Worm (Caenorhabditis elegans) whole organism, young adult: ENCODE data around the gene gpr-2.
A peak's percentile ranks its signal among the peaks of the same experiment; 100 is the strongest.

Experiments used
- B0035.1 ChIP-seq: sonication (generic microtip); optimal IDR thresholded peaks from 2 replicates; lab custom pipeline; 2016; ENCODE audit warnings: missing genetic modification characterization, mild to moderate bottlenecking, missing compliant biosample characterization, missing genotype, missing genetic modification reagents
- B0261.1 ChIP-seq: sonication (generic microtip); optimal IDR thresholded peaks from 2 replicates; lab custom pipeline; 2016; ENCODE audit warnings: mild to moderate bottlenecking, missing genetic modification characterization, moderate library complexity, missing compliant biosample characterization
- C06A6.2 ChIP-seq: fragments of 200-800 bp; sonication (Bioruptor generic); conservative IDR thresholded peaks from 2 replicates; pipeline ENCODE4 v1.3.6; 2022; ENCODE audit warnings: missing genetic modification characterization, missing compliant biosample characterization
- C17E4.6 ChIP-seq: fragments of 200-800 bp; sonication (Bioruptor generic); IDR thresholded peaks from 2 replicates; pipeline ENCODE4 v1.3.6; 2022; ENCODE audit warnings: missing genetic modification reagents, missing genetic modification characterization, missing compliant biosample characterization
- F33H1.4 ChIP-seq: fragments of 200-800 bp; sonication (Bioruptor generic); IDR thresholded peaks from 2 replicates; pipeline ENCODE4 v1.3.6; 2022; ENCODE audit warnings: missing genetic modification reagents, missing genetic modification characterization, missing compliant biosample characterization
- F57A8.1 ChIP-seq: fragments of 200-800 bp; sonication (Bioruptor generic); optimal IDR thresholded peaks from 2 replicates; lab custom pipeline; 2018; ENCODE audit warnings: mild to moderate bottlenecking, missing genetic modification characterization, moderate library complexity, missing compliant biosample characterization
- Y53G8AR.9 ChIP-seq: fragments of 200-800 bp; sonication (Bioruptor generic); conservative IDR thresholded peaks from 2 replicates; pipeline ENCODE4 v1.3.6; 2022; ENCODE audit warnings: missing genetic modification reagents, missing genetic modification characterization, missing compliant biosample characterization
- Y56A3A.18 ChIP-seq: fragments of 200-800 bp; sonication (Bioruptor generic); IDR thresholded peaks from 2 replicates; pipeline ENCODE4 v1.3.6; 2022; ENCODE audit warnings: missing genetic modification reagents, missing genetic modification characterization, missing compliant biosample characterization
- Y79H2A.3 ChIP-seq: fragments of 200-800 bp; sonication (Bioruptor generic); conservative IDR thresholded peaks from 2 replicates; pipeline ENCODE4 v1.3.6; 2022; ENCODE audit warnings: missing genetic modification reagents, missing genetic modification characterization, missing compliant biosample characterization
- athp-1 ChIP-seq: sonication (generic microtip); optimal IDR thresholded peaks from 2 replicates; lab custom pipeline; 2017; ENCODE audit warnings: mild to moderate bottlenecking, missing genetic modification characterization, missing compliant biosample characterization
- attf-6 ChIP-seq: fragments of 200-800 bp; sonication (Bioruptor generic); IDR thresholded peaks from 2 replicates; pipeline ENCODE4 v1.3.6; 2022; ENCODE audit warnings: missing genetic modification reagents, missing genetic modification characterization, missing compliant biosample characterization
- ceh-100 ChIP-seq: fragments of 200-800 bp; sonication (Bioruptor generic); IDR thresholded peaks from 2 replicates; pipeline ENCODE4 v1.3.6; 2022; ENCODE audit warnings: missing genetic modification reagents, missing genetic modification characterization, missing compliant biosample characterization
- ceh-79 ChIP-seq: sonication (generic microtip); optimal IDR thresholded peaks from 2 replicates; lab custom pipeline; 2017; ENCODE audit warnings: mild to moderate bottlenecking, missing genetic modification characterization, missing compliant biosample characterization
- die-1 ChIP-seq: sonication (generic microtip); optimal IDR thresholded peaks from 2 replicates; lab custom pipeline; 2016; ENCODE audit warnings: missing genotype, mild to moderate bottlenecking, missing genetic modification characterization, missing compliant biosample characterization
- egl-44 ChIP-seq: fragments of 200-800 bp; sonication (Bioruptor generic); IDR thresholded peaks from 2 replicates; pipeline ENCODE4 v1.3.6; 2022; ENCODE audit warnings: missing genetic modification reagents, missing genetic modification characterization, missing compliant biosample characterization
- egrh-3 ChIP-seq: fragments of 200-800 bp; sonication (Bioruptor generic); IDR thresholded peaks from 2 replicates; pipeline ENCODE4 v1.3.6; 2022; ENCODE audit warnings: missing genetic modification reagents, missing genetic modification characterization, missing compliant biosample characterization
- ekl-4 ChIP-seq: fragments of 200-800 bp; sonication (Bioruptor generic); IDR thresholded peaks from 2 replicates; pipeline ENCODE4 v1.3.6; 2022; ENCODE audit warnings: missing genetic modification reagents, missing genetic modification characterization, missing compliant biosample characterization
- ets-4 ChIP-seq: fragments of 200-800 bp; sonication (Bioruptor generic); optimal IDR thresholded peaks from 2 replicates; lab custom pipeline; 2018; ENCODE audit warnings: mild to moderate bottlenecking, missing genetic modification characterization, missing compliant biosample characterization
- hlh-26 ChIP-seq: fragments of 200-800 bp; sonication (Bioruptor generic); conservative IDR thresholded peaks from 2 replicates; pipeline ENCODE4 v1.3.6; 2022; ENCODE audit warnings: missing genetic modification reagents, missing genetic modification characterization, missing compliant biosample characterization
- hmg-1.2 ChIP-seq: fragments of 200-800 bp; sonication (Bioruptor generic); IDR thresholded peaks from 2 replicates; pipeline ENCODE4 v1.3.6; 2022; ENCODE audit warnings: missing genetic modification reagents, missing genetic modification characterization, missing compliant biosample characterization
- hrde-1 ChIP-seq: sonication (generic microtip); optimal IDR thresholded peaks from 2 replicates; lab custom pipeline; 2016; ENCODE audit warnings: missing genetic modification characterization, mild to moderate bottlenecking, missing compliant biosample characterization, moderate library complexity, missing genotype, missing genetic modification reagents, borderline replicate concordance
- lag-1 ChIP-seq: fragments of 200-800 bp; sonication (Bioruptor generic); IDR thresholded peaks from 2 replicates; pipeline ENCODE4 v1.3.6; 2022; ENCODE audit warnings: missing genetic modification reagents, missing genetic modification characterization, missing compliant biosample characterization
- lin-35 ChIP-seq, 3 experiments: fragments of 150-350 bp in 2 of 3; sonication (generic microtip) in 1 of 3; optimal IDR thresholded peaks; 2 replicates each; lab custom pipeline; 2014 to 2018; ENCODE audit warnings: missing biosample characterization in 3 of 3, missing genetic modification characterization in 3 of 3, missing genetic modification reagents in 3 of 3
- madf-8 ChIP-seq: fragments of 200-800 bp; sonication (Bioruptor generic); conservative IDR thresholded peaks from 2 replicates; pipeline ENCODE4 v1.3.6; 2022; ENCODE audit warnings: missing genetic modification reagents, missing genetic modification characterization, missing compliant biosample characterization
- mel-28 ChIP-seq: sonication (generic microtip); optimal IDR thresholded peaks from 2 replicates; lab custom pipeline; 2016; ENCODE audit warnings: borderline replicate concordance, mild to moderate bottlenecking, missing genetic modification characterization, missing compliant biosample characterization
- nfya-1 ChIP-seq: sonication (generic microtip); optimal IDR thresholded peaks from 2 replicates; lab custom pipeline; 2017; ENCODE audit warnings: antibody characterized with exemption, missing compliant biosample characterization, missing genetic modification characterization, borderline replicate concordance; ENCODE audit not compliant: insufficient read depth
- nfyb-1 ChIP-seq: fragments of 200-800 bp; sonication (Bioruptor generic); IDR thresholded peaks from 2 replicates; pipeline ENCODE4 v1.3.6; 2022; ENCODE audit warnings: missing genetic modification reagents, missing genetic modification characterization, missing compliant biosample characterization
- nhr-120 ChIP-seq: fragments of 200-800 bp; sonication (Bioruptor generic); IDR thresholded peaks from 2 replicates; pipeline ENCODE4 v1.3.6; 2022; ENCODE audit warnings: missing genetic modification characterization, missing compliant biosample characterization
- nhr-27 ChIP-seq: fragments of 200-800 bp; sonication (Bioruptor generic); optimal IDR thresholded peaks from 2 replicates; lab custom pipeline; 2018; ENCODE audit warnings: mild to moderate bottlenecking, missing genetic modification characterization, moderate library complexity, missing compliant biosample characterization
- nhr-80 ChIP-seq: sonication (generic microtip); optimal IDR thresholded peaks from 2 replicates; lab custom pipeline; 2016; ENCODE audit warnings: missing genetic modification characterization, missing compliant biosample characterization
- nhr-90 ChIP-seq: sonication (generic microtip); optimal IDR thresholded peaks from 2 replicates; lab custom pipeline; 2016; ENCODE audit warnings: missing genotype, mild to moderate bottlenecking, missing genetic modification characterization, missing compliant biosample characterization
- pha-4 ChIP-seq: fragments of 150-350 bp; sonication (generic microtip); optimal IDR thresholded peaks from 2 replicates; lab custom pipeline; 2014; ENCODE audit warnings: missing biosample characterization, missing genetic modification reagents, missing genetic modification characterization
- rec-8 ChIP-seq, 2 experiments: sonication (generic microtip); optimal IDR thresholded peaks; 2 replicates each; lab custom pipeline; 2016; ENCODE audit warnings: mild to moderate bottlenecking in 2 of 2, missing genetic modification characterization in 2 of 2, missing genetic modification reagents in 2 of 2, missing genotype in 2 of 2, missing biosample characterization in 1 of 2, missing compliant biosample characterization in 1 of 2, moderate library complexity in 1 of 2
- snpc-1.1 ChIP-seq: sonication (generic microtip); optimal IDR thresholded peaks from 2 replicates; lab custom pipeline; 2017; ENCODE audit warnings: missing genetic modification characterization, mild to moderate bottlenecking, missing compliant biosample characterization, antibody characterized with exemption, moderate library complexity, missing genotype, missing genetic modification reagents; ENCODE audit not compliant: insufficient read depth
- snpc-4 ChIP-seq, 5 experiments: fragments of 150-350 bp in 1 of 5; sonication (generic microtip) in 4 of 5; optimal IDR thresholded peaks; 2 replicates each; lab custom pipeline; 2014 to 2018; ENCODE audit warnings: missing genetic modification characterization in 5 of 5, missing biosample characterization in 3 of 5, antibody characterized with exemption in 2 of 5, mild to moderate bottlenecking in 2 of 5, missing compliant biosample characterization in 2 of 5, missing genotype in 2 of 5, moderate library complexity in 2 of 5, missing genetic modification reagents in 1 of 5
- tbx-9 ChIP-seq: sonication (generic microtip); optimal IDR thresholded peaks from 2 replicates; lab custom pipeline; 2016; ENCODE audit warnings: borderline replicate concordance, missing genetic modification characterization, inconsistent platforms, missing compliant biosample characterization
- unc-62 ChIP-seq: fragments of 150-350 bp; optimal IDR thresholded peaks from 2 replicates; lab custom pipeline; 2014; ENCODE audit warnings: missing biosample characterization, missing genetic modification reagents, missing genetic modification characterization
- zfh-2 ChIP-seq: fragments of 200-800 bp; sonication (Bioruptor generic); conservative IDR thresholded peaks from 2 replicates; pipeline ENCODE4 v1.3.6; 2022; ENCODE audit warnings: missing genetic modification reagents, missing genetic modification characterization, missing compliant biosample characterization
- ztf-22 ChIP-seq: fragments of 200-800 bp; sonication (Bioruptor generic); optimal IDR thresholded peaks from 2 replicates; lab custom pipeline; 2018; ENCODE audit warnings: mild to moderate bottlenecking, missing genetic modification characterization, moderate library complexity, missing compliant biosample characterization
- ztf-28 ChIP-seq: fragments of 200-800 bp; sonication (Bioruptor generic); IDR thresholded peaks from 2 replicates; pipeline ENCODE4 v1.3.6; 2022; ENCODE audit warnings: missing genetic modification reagents, missing genetic modification characterization, missing compliant biosample characterization

gpr-2 gene

DNA sequence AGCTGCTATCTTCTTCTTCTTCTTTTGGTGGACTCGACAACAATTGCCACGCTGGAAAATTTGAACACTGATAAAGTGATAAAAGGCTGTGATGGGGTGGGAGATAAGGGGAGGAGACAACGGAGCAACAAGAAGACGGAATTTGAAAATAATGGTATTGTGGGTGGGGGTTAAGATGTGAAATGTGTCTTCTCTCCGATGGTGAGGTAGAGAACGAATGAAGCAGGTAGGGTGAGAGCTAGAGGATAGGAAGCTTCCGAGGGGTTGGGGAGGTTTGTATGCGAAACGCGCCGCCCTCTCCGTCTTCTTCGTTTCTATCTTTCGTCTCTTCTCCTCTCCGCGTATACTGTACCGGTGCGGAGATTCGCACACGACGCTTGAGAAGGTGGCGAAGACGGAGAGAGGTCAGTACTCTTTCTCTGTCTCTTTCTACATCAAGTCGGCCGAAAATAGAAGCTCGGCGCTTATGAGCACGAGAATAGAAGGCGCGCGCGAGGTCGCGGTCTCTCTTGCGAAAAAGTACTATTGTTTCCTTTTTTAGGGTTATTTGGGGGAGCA is 37.5 kb downstream of the gpr-2 start, which contains the start of gene chtb-1:
Gene chtb-1 (minus strand): TSS at position 51 of the 558 bp plus-strand sequence.
- peak; percentile 61; the same call in 1 of the 2 replicates for TF ChIP-seq zfh-2 (GFP tag; lab: Robert Waterston, UW)
- 0 out of 2 replicates have a peak, but pooled peaks have one; percentile 5 for TF ChIP-seq ztf-28 (GFP tag; lab: Robert Waterston, UW)
- no peak for TF ChIP-seq B0261.1

DNA sequence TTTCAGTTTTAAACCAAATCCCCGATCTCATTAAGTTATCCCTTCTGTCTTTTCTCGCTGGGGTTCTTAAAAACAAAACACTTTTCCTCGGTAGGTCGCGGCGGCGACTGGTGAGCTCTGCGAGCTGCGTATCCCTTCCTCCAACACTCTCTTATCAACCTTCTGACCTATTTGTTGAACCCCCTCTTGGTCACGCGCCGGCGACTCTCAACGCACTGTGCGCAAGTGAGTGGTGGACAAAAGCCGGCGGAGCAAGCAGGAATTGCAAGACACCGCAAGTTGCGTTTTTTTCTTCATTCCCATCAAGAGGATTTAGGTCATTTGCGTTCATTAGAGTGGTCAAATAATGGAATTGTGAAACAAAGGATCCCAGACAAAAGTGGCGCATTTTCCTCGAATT is 39.1 kb downstream of the gpr-2 start:
- TF ChIP-seq lin-35 (GFP tag; optimal IDR thresholded peaks at IDR 0.05; lab: Kevin White, UChicago) (no peak), nfya-1 (tag; lab: Kevin White, UChicago) (no peak), egl-44 (GFP tag; lab: Robert Waterston, UW) (no peak), zfh-2 (GFP tag; lab: Robert Waterston, UW) (peak; percentile 71), hrde-1 (no peak), F33H1.4 (GFP tag; lab: Robert Waterston, UW) (no peak), athp-1 (tag; lab: Kevin White, UChicago) (no peak), nfyb-1 (no peak), hmg-1.2 (GFP tag; lab: Robert Waterston, UW) (peak; percentile 46; the same call in 1 of the 2 replicates), B0035.1 (tag; lab: Kevin White, UChicago) (no peak), ceh-100 (GFP tag; lab: Robert Waterston, UW) (no peak), ekl-4 (GFP tag; lab: Robert Waterston, UW) (no peak), pha-4 (tag; lab: Kevin White, UChicago) (no peak)

- TF ChIP-seq nhr-27 (no peak), ets-4 (no peak), unc-62 (GFP tag; lab: Kevin White, UChicago) (no peak), Y79H2A.3 (no peak), zfh-2 (GFP tag; lab: Robert Waterston, UW) (0 out of 2 replicates have a peak, but pooled peaks have one; percentile 48)
These were observed 46.2 kb downstream of the gpr-2 start for ce11 chrIII:9346722-9347121.

ce11 chrIII:9346114-9346513 is 46.9 kb downstream of the gpr-2 start:
- TF ChIP-seq die-1 (no peak), snpc-1.1 (tag; lab: Kevin White, UChicago) (no peak), ztf-22 (GFP tag; lab: Kevin White, UChicago) (no peak), tbx-9 (no peak), attf-6 (GFP tag; lab: Robert Waterston, UW) (no peak), C17E4.6 (no peak), C06A6.2 (no peak)

DNA sequence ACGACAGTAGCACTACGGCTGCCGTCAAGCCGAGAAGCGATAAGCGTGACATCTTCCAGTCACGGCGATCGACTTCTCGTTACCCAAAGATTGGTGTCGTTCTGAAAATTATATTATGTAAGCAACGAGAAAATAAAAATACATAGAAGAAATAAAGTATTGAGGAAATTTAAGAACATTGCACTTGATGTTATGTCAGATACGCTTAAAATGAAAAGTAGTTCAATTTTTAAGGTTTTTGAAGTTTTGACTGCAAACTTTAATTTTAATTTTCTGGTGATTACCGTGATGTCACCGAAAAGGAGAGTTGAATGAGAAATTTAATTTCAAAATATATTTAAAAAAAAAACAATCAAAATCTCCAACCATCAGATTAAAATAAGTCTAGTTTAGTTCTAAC is 48.6 kb downstream of the gpr-2 start, which contains the start of gene emb-9:
Gene emb-9 (minus strand): TSS at position 101 of the 400 bp plus-strand sequence.
- no peak for TF ChIP-seq madf-8 (GFP tag; lab: Robert Waterston, UW)
- TF ChIP-seq mel-28: no peak
- no peak for TF ChIP-seq Y56A3A.18 (GFP tag; lab: Robert Waterston, UW)
- TF ChIP-seq nhr-27: no peak
- TF ChIP-seq Y53G8AR.9 (GFP tag; lab: Robert Waterston, UW): no peak
- TF ChIP-seq zfh-2 (GFP tag; lab: Robert Waterston, UW): no peak
- TF ChIP-seq egrh-3: no peak
- no peak for TF ChIP-seq hlh-26 (GFP tag; lab: Robert Waterston, UW)
- TF ChIP-seq ceh-79: no peak
- no peak for TF ChIP-seq athp-1 (tag; lab: Kevin White, UChicago)
- no peak for TF ChIP-seq F57A8.1 (GFP tag; lab: Kevin White, UChicago)
- no peak for TF ChIP-seq lag-1 (GFP tag; lab: Robert Waterston, UW)
- TF ChIP-seq rec-8 (tag; optimal IDR thresholded peaks at IDR 0.05; lab: Kevin White, UChicago): no peak
- TF ChIP-seq nhr-80 (tag; lab: Kevin White, UChicago): no peak
- TF ChIP-seq attf-6 (GFP tag; lab: Robert Waterston, UW): no peak
- TF ChIP-seq nhr-120 (GFP tag; lab: Robert Waterston, UW): no peak
- no peak for TF ChIP-seq C17E4.6
- TF ChIP-seq snpc-4 (GFP tag; optimal IDR thresholded peaks at IDR 0.05; lab: Kevin White, UChicago): no peak
- no peak for TF ChIP-seq snpc-4 (tag; optimal IDR thresholded peaks at IDR 0.05; lab: Kevin White, UChicago)
- no peak for TF ChIP-seq nhr-90 (tag; lab: Kevin White, UChicago)
